Worm (Caenorhabditis elegans): Measurements from ENCODE around the gene affl-2.

ce11 chrIII:471644-472401, 37.1 kb downstream of the affl-2 start, which contains the start of the genes magu-1 and nemp-1:
- TF ChIP-seq flt-1 (GFP tag; IDR thresholded peaks at IDR 0.05) (no peak), ama-1 (optimal IDR thresholded peaks at IDR 0.05) (no peak), hnd-1 (tag; optimal IDR thresholded peaks at IDR 0.05) (no peak), aly-1 (tag; optimal IDR thresholded peaks at IDR 0.05) (no peak), ceh-36 (tag; optimal IDR thresholded peaks at IDR 0.05) (no peak), hmg-4 (GFP tag; optimal IDR thresholded peaks at IDR 0.05) (no peak)
